Worm (Caenorhabditis elegans) whole organism, mixed stage, embryonic: Measurements from ENCODE around the gene F13E9.12.
A peak's percentile ranks its signal among the peaks of the same experiment; 100 is the strongest.

Experiments
- M03D4.4 ChIP-seq: sonication (generic microtip); optimal IDR thresholded peaks from 2 replicates; lab custom pipeline; 2017; ENCODE audit warnings: mild to moderate bottlenecking, missing genetic modification characterization, missing compliant biosample characterization
- bed-3 ChIP-seq: fragments of 200-800 bp; sonication (Bioruptor generic); optimal IDR thresholded peaks from 3 replicates; lab custom pipeline; 2018; ENCODE audit warnings: mild to moderate bottlenecking, missing genetic modification characterization, moderate library complexity, missing compliant biosample characterization
- blmp-1 ChIP-seq: fragments of 150-350 bp; optimal IDR thresholded peaks from 2 replicates; lab custom pipeline; 2014; ENCODE audit warnings: missing biosample characterization, missing genetic modification characterization
- ceh-39 ChIP-seq: fragments of 150-350 bp; optimal IDR thresholded peaks from 2 replicates; lab custom pipeline; 2014; ENCODE audit warnings: missing biosample characterization, missing genetic modification characterization
- ceh-43 ChIP-seq: fragments of 200-800 bp; sonication (Bioruptor generic); optimal IDR thresholded peaks from 2 replicates; lab custom pipeline; 2018; ENCODE audit warnings: mild to moderate bottlenecking, missing genetic modification characterization, moderate library complexity, missing compliant biosample characterization
- ceh-83 ChIP-seq: fragments of 200-800 bp; sonication (Bioruptor generic); optimal IDR thresholded peaks from 2 replicates; lab custom pipeline; 2018; ENCODE audit warnings: mild to moderate bottlenecking, missing genetic modification characterization, missing compliant biosample characterization
- ces-1 ChIP-seq: fragments of 150-350 bp; optimal IDR thresholded peaks from 2 replicates; lab custom pipeline; 2014; ENCODE audit warnings: missing biosample characterization, missing genetic modification reagents, missing genetic modification characterization
- cnd-1 ChIP-seq: fragments of 200-800 bp; sonication (Bioruptor generic); optimal IDR thresholded peaks from 2 replicates; lab custom pipeline; 2018; ENCODE audit warnings: mild to moderate bottlenecking, missing genetic modification characterization, missing compliant biosample characterization
- drap-1 ChIP-seq: fragments of 200-800 bp; sonication (Bioruptor generic); optimal IDR thresholded peaks from 3 replicates; lab custom pipeline; 2018; ENCODE audit warnings: mild to moderate bottlenecking, missing genetic modification characterization, missing compliant biosample characterization
- elt-1 ChIP-seq: sonication (generic microtip); optimal IDR thresholded peaks from 2 replicates; lab custom pipeline; 2017; ENCODE audit warnings: missing genetic modification characterization, mild to moderate bottlenecking, missing compliant biosample characterization, antibody characterized with exemption, moderate library complexity, borderline replicate concordance; ENCODE audit not compliant: insufficient read depth
- elt-3 ChIP-seq: fragments of 150-350 bp; optimal IDR thresholded peaks from 2 replicates; lab custom pipeline; 2014; ENCODE audit warnings: missing biosample characterization, missing genetic modification characterization
- flh-1 ChIP-seq: fragments of 200-800 bp; sonication (Bioruptor generic); optimal IDR thresholded peaks from 2 replicates; lab custom pipeline; 2018; ENCODE audit warnings: mild to moderate bottlenecking, missing genetic modification characterization, moderate library complexity, missing compliant biosample characterization
- ham-2 ChIP-seq: fragments of 200-800 bp; sonication (Bioruptor generic); optimal IDR thresholded peaks from 2 replicates; lab custom pipeline; 2018; ENCODE audit warnings: mild to moderate bottlenecking, missing genetic modification characterization, missing compliant biosample characterization
- hlh-1 ChIP-seq: fragments of 150-350 bp; optimal IDR thresholded peaks from 2 replicates; lab custom pipeline; 2014; ENCODE audit warnings: missing biosample characterization, missing genetic modification reagents, missing genetic modification characterization
- lin-13 ChIP-seq: fragments of 150-350 bp; optimal IDR thresholded peaks from 2 replicates; lab custom pipeline; 2014; ENCODE audit warnings: missing biosample characterization, missing genetic modification characterization
- lin-32 ChIP-seq: fragments of 200-800 bp; sonication (Bioruptor generic); optimal IDR thresholded peaks from 2 replicates; lab custom pipeline; 2018; ENCODE audit warnings: mild to moderate bottlenecking, missing genetic modification characterization, missing compliant biosample characterization
- lsy-2 ChIP-seq: fragments of 150-350 bp; optimal IDR thresholded peaks from 2 replicates; lab custom pipeline; 2014; ENCODE audit warnings: missing biosample characterization, missing genetic modification characterization
- mep-1 ChIP-seq: fragments of 150-350 bp; optimal IDR thresholded peaks from 2 replicates; lab custom pipeline; 2017; ENCODE audit warnings: missing biosample characterization, missing genetic modification reagents, missing genetic modification characterization, inconsistent platforms
- mls-2 ChIP-seq: sonication (generic microtip); optimal IDR thresholded peaks from 2 replicates; lab custom pipeline; 2016; ENCODE audit warnings: mild to moderate bottlenecking, missing genetic modification characterization, moderate library complexity, missing compliant biosample characterization
- nhr-12 ChIP-seq: fragments of 150-350 bp; optimal IDR thresholded peaks from 2 replicates; lab custom pipeline; 2014; ENCODE audit warnings: missing biosample characterization, missing genetic modification characterization
- nhr-2 ChIP-seq: fragments of 150-350 bp; optimal IDR thresholded peaks from 2 replicates; lab custom pipeline; 2014; ENCODE audit warnings: missing biosample characterization, missing genetic modification characterization
- nhr-237 ChIP-seq: fragments of 150-350 bp; optimal IDR thresholded peaks from 2 replicates; lab custom pipeline; 2014; ENCODE audit warnings: missing biosample characterization, missing genetic modification characterization
- nhr-76 ChIP-seq: sonication (generic microtip); optimal IDR thresholded peaks from 2 replicates; lab custom pipeline; 2017; ENCODE audit warnings: missing biosample characterization, missing genetic modification characterization
- pha-4 ChIP-seq: fragments of 150-350 bp; optimal IDR thresholded peaks from 2 replicates; lab custom pipeline; 2018; ENCODE audit warnings: missing biosample characterization, missing genetic modification reagents, missing genetic modification characterization
- sem-2 ChIP-seq: fragments of 200-800 bp; sonication (Bioruptor generic); optimal IDR thresholded peaks from 2 replicates; lab custom pipeline; 2018; ENCODE audit warnings: mild to moderate bottlenecking, missing genetic modification characterization, missing compliant biosample characterization
- snpc-4 ChIP-seq: fragments of 150-350 bp; optimal IDR thresholded peaks from 2 replicates; lab custom pipeline; 2014; ENCODE audit warnings: missing biosample characterization, missing genetic modification characterization
- sptf-1 ChIP-seq: sonication (generic microtip); optimal IDR thresholded peaks from 2 replicates; lab custom pipeline; 2017; ENCODE audit warnings: mild to moderate bottlenecking, missing genetic modification characterization, moderate library complexity, missing compliant biosample characterization
- tbx-8 ChIP-seq: fragments of 200-800 bp; sonication (Bioruptor generic); optimal IDR thresholded peaks from 2 replicates; lab custom pipeline; 2018; ENCODE audit warnings: mild to moderate bottlenecking, missing genetic modification characterization, moderate library complexity, missing compliant biosample characterization
- unc-120 ChIP-seq: sonication (generic microtip); optimal IDR thresholded peaks from 2 replicates; lab custom pipeline; 2017; ENCODE audit warnings: missing genetic modification characterization, missing compliant biosample characterization; ENCODE audit not compliant: poor library complexity, severe bottlenecking
- unc-62 ChIP-seq: fragments of 150-350 bp; optimal IDR thresholded peaks from 2 replicates; lab custom pipeline; 2014; ENCODE audit warnings: missing biosample characterization, missing genetic modification reagents, missing genetic modification characterization
- zip-8 ChIP-seq: fragments of 150-350 bp; optimal IDR thresholded peaks from 2 replicates; lab custom pipeline; 2014; ENCODE audit warnings: missing biosample characterization, missing genetic modification characterization
- ztf-11 ChIP-seq: fragments of 150-350 bp; optimal IDR thresholded peaks from 2 replicates; lab custom pipeline; 2014; ENCODE audit warnings: missing biosample characterization, missing genetic modification characterization

The F13E9.12 gene

ce11 chrIV:10867370-10868146, 6.9 kb downstream of the F13E9.12 start:
- TF ChIP-seq ceh-43, result peak; percentile 72
- TF ChIP-seq hlh-1 (tag; lab: Kevin White, UChicago), result peak; percentile 2
- no peak for TF ChIP-seq nhr-237 (tag; lab: Kevin White, UChicago)
- TF ChIP-seq lin-13 (tag; lab: Kevin White, UChicago), result no peak
- TF ChIP-seq ces-1, result peak; percentile 18
- TF ChIP-seq elt-1 (tag; lab: Kevin White, UChicago), result no peak
- TF ChIP-seq ceh-83 (GFP tag; lab: Kevin White, UChicago), result no peak
- no peak for TF ChIP-seq nhr-12 (tag; lab: Kevin White, UChicago)
- no peak for TF ChIP-seq sem-2 (GFP tag; lab: Kevin White, UChicago)
- no peak for TF ChIP-seq lin-32
- no peak for TF ChIP-seq M03D4.4 (tag; lab: Kevin White, UChicago)
- no peak for TF ChIP-seq tbx-8 (GFP tag; lab: Kevin White, UChicago)
- TF ChIP-seq blmp-1 (tag; lab: Kevin White, UChicago), result no peak
- TF ChIP-seq pha-4 (tag; lab: Kevin White, UChicago), result peak; percentile 59
- no peak for TF ChIP-seq unc-120 (tag; lab: Kevin White, UChicago)
- TF ChIP-seq sptf-1 (tag; lab: Kevin White, UChicago), result no peak
- TF ChIP-seq unc-62, result no peak
- TF ChIP-seq mep-1 (tag; lab: Kevin White, UChicago), result no peak
- no peak for TF ChIP-seq drap-1 (GFP tag; lab: Kevin White, UChicago)
- no peak for TF ChIP-seq snpc-4 (tag; lab: Kevin White, UChicago)
- no peak for TF ChIP-seq bed-3
- no peak for TF ChIP-seq flh-1
- no peak for TF ChIP-seq nhr-2 (tag; lab: Kevin White, UChicago)
- TF ChIP-seq elt-3 (tag; lab: Kevin White, UChicago), result no peak
- no peak for TF ChIP-seq ztf-11 (tag; lab: Kevin White, UChicago)
- TF ChIP-seq zip-8, result no peak
- no peak for TF ChIP-seq lsy-2 (tag; lab: Kevin White, UChicago)
- peak; percentile 71 for TF ChIP-seq mls-2 (tag; lab: Kevin White, UChicago)
- no peak for TF ChIP-seq ceh-39 (tag; lab: Kevin White, UChicago)
- TF ChIP-seq ham-2 (GFP tag; lab: Kevin White, UChicago), result peak; percentile 47
- no peak for TF ChIP-seq cnd-1 (tag; lab: Kevin White, UChicago)

- TF ChIP-seq hlh-1 (tag; lab: Kevin White, UChicago), result no peak
- no peak for TF ChIP-seq lsy-2 (tag; lab: Kevin White, UChicago)
- TF ChIP-seq nhr-76 (tag; lab: Kevin White, UChicago), result no peak
- no peak for TF ChIP-seq cnd-1 (tag; lab: Kevin White, UChicago)
- TF ChIP-seq zip-8, result no peak
- TF ChIP-seq nhr-2 (tag; lab: Kevin White, UChicago), result no peak
- TF ChIP-seq elt-3 (tag; lab: Kevin White, UChicago), result no peak
- TF ChIP-seq unc-120 (tag; lab: Kevin White, UChicago), result no peak
Observed at ce11 chrIV:10864031-10864430, 10.4 kb downstream of the F13E9.12 start, which contains the start of gene nish-1. nish-1 (plus strand) TSS chrIV:10864331.

ce11 chrIV:10861102-10861501, 13.3 kb downstream of the F13E9.12 start, which contains the start of gene rbm-22:
rbm-22 (plus strand) TSS chrIV:10861402.
- TF ChIP-seq blmp-1 (tag; lab: Kevin White, UChicago), result no peak
- no peak for TF ChIP-seq lin-13 (tag; lab: Kevin White, UChicago)
- no peak for TF ChIP-seq pha-4 (tag; lab: Kevin White, UChicago)
- TF ChIP-seq unc-120 (tag; lab: Kevin White, UChicago), result no peak
- TF ChIP-seq sptf-1 (tag; lab: Kevin White, UChicago), result no peak
- TF ChIP-seq ceh-83 (GFP tag; lab: Kevin White, UChicago), result no peak
- TF ChIP-seq elt-3 (tag; lab: Kevin White, UChicago), result no peak
- no peak for TF ChIP-seq ces-1
- no peak for TF ChIP-seq zip-8
- no peak for TF ChIP-seq M03D4.4 (tag; lab: Kevin White, UChicago)
- TF ChIP-seq, all 35 proteins: peak for 0
